Fruit fly (Drosophila melanogaster): Measurements from ENCODE around the gene CG13912.

CG13912 gene

DNA sequence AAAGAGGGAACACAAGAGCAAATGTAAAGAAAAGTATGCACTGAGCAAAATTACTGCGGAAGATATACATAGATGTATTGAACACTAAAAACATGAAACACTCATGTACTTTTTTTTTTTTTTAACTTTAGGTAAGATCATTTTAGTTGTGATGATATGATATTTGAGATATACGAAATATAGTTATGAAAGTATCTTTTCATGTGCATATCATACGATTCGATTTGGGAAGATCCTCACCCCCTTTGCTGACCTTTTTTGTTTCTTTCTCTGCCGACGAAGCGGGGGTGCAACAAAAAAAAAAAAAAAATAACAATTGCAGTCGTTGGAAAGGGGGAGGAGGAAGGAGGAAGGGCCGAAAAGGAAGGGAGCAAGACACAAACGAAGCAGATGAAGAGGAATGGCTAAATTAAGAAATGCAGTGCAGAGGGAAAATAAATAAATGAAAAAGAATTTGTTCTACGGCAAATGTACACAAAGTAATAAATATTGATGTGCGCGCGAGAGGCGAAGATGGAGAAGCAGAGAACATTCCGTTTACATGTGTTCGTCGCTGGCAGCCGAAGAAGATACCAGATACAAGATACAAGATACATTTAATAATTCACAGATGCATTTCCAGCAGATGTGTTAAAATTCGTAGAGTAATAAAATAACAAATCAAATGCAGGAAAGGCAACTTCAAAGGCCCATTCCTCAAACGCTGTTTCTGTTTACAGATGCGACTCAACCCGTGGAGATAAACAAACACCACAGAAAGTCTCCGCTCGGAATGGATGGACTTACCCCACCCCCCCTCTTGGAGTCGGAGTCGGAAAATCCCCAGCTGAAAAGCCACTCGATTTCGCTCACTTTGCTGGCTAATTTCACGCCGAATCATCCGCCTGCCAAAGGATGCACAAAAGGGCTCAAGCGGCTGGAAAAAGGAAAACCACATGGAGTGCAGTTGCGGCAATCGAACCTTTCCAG lies 22.2 kb upstream of the CG13912 start (continued):
- peak; percentile 86 for TF ChIP-seq Eip78C (GFP tag)
- TF ChIP-seq CG6276 (GFP tag; optimal IDR thresholded peaks at IDR 0.05) = no peak
- peak; percentile 43 for TF ChIP-seq CG31627 (GFP tag; optimal IDR thresholded peaks at IDR 0.05)
- no peak for TF ChIP-seq CG6854 (GFP tag; optimal IDR thresholded peaks at IDR 0.05)
- TF ChIP-seq esn (GFP tag; optimal IDR thresholded peaks at IDR 0.05) = peak; percentile 51
- peak; percentile 71 for TF ChIP-seq Eip75B (GFP tag; optimal IDR thresholded peaks at IDR 0.05)
- TF ChIP-seq CG34406 (GFP tag; optimal IDR thresholded peaks at IDR 0.05) = peak; percentile 23
- TF ChIP-seq CG10631 (GFP tag; optimal IDR thresholded peaks at IDR 0.05) = peak; percentile 45
- peak; percentile 70 for TF ChIP-seq fkh (GFP tag; optimal IDR thresholded peaks at IDR 0.05)
- TF ChIP-seq ss (GFP tag; optimal IDR thresholded peaks at IDR 0.05) = peak; percentile 18 to 31
- TF ChIP-seq Blimp-1 (GFP tag; optimal IDR thresholded peaks at IDR 0.05) = no peak
- peak; percentile 13 for TF ChIP-seq net (GFP tag; optimal IDR thresholded peaks at IDR 0.05)
- TF ChIP-seq dsx (GFP tag; optimal IDR thresholded peaks at IDR 0.05; ENCODE audit: poor library complexity, severe bottlenecking) = peak; percentile 75
- TF ChIP-seq CG8119 (GFP tag; IDR thresholded peaks at IDR 0.05) = 0 out of 3 replicates have a peak, but pooled peaks have one; percentile 14
- TF ChIP-seq Sox14 (GFP tag; optimal IDR thresholded peaks at IDR 0.05) = peak; percentile 12
- TF ChIP-seq CG8632 (GFP tag; optimal IDR thresholded peaks at IDR 0.05) = peak; percentile 15
- TF ChIP-seq Hr39 (GFP tag; optimal IDR thresholded peaks at IDR 0.05) = peak; percentile 43
- peak; percentile 23 for TF ChIP-seq Sox102F (GFP tag; optimal IDR thresholded peaks at IDR 0.05)
- TF ChIP-seq lz (GFP tag; optimal IDR thresholded peaks at IDR 0.05) = peak; percentile 25
- 0 out of 3 replicates have a peak, but pooled peaks have one; percentile 13 for TF ChIP-seq eg (GFP tag; IDR thresholded peaks at IDR 0.05)
- TF ChIP-seq fd59A (GFP tag; optimal IDR thresholded peaks at IDR 0.05) = peak; percentile 22
- TF ChIP-seq svp (GFP tag) = peak; percentile 60
- TF ChIP-seq dac (GFP tag; optimal IDR thresholded peaks at IDR 0.05) = no peak
- peak; percentile 45 for TF ChIP-seq topi (GFP tag; optimal IDR thresholded peaks at IDR 0.05)
- no peak for TF ChIP-seq Eip93F (GFP tag; optimal IDR thresholded peaks at IDR 0.05)
- TF ChIP-seq CG10669 (GFP tag; optimal IDR thresholded peaks at IDR 0.05) = peak; percentile 43

DNA sequence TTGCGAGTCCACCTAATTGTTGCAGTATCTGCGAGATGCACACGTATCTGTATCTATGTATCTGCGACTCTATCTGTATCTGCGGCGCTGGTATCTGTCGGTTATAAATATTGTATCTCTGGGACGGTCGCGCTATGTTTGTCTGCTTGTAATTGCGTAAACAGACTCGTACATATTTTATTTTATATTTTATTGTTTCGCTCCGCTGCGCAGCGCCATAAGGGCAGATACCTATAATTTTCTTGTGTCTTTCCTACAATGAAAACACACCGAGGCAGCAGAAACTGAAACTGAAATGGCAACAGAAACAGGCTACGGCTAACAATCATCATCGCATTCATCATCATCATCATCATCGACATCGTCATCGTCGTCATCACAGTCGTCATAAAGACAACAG lies 20.9 kb upstream of the CG13912 start:
- no peak for TF ChIP-seq CG11902 (GFP tag; optimal IDR thresholded peaks at IDR 0.05)
- peak; percentile 48 for TF ChIP-seq Eip78C (GFP tag)
- TF ChIP-seq dsx (GFP tag; optimal IDR thresholded peaks at IDR 0.05; ENCODE audit: poor library complexity, severe bottlenecking) = peak; percentile 64
- TF ChIP-seq lz (GFP tag; optimal IDR thresholded peaks at IDR 0.05) = no peak
- TF ChIP-seq dac (GFP tag; optimal IDR thresholded peaks at IDR 0.05) = no peak
- no peak for TF ChIP-seq Eip75B (GFP tag; optimal IDR thresholded peaks at IDR 0.05)
- TF ChIP-seq fkh (GFP tag; optimal IDR thresholded peaks at IDR 0.05) = peak; percentile 52
- TF ChIP-seq CG8119 (GFP tag; IDR thresholded peaks at IDR 0.05) = no peak
- no peak for TF ChIP-seq esn (GFP tag; optimal IDR thresholded peaks at IDR 0.05)
- no peak for TF ChIP-seq eg (GFP tag; IDR thresholded peaks at IDR 0.05)
- peak; percentile 15 for TF ChIP-seq svp (GFP tag)
- TF ChIP-seq CG34406 (GFP tag; optimal IDR thresholded peaks at IDR 0.05) = no peak

DNA sequence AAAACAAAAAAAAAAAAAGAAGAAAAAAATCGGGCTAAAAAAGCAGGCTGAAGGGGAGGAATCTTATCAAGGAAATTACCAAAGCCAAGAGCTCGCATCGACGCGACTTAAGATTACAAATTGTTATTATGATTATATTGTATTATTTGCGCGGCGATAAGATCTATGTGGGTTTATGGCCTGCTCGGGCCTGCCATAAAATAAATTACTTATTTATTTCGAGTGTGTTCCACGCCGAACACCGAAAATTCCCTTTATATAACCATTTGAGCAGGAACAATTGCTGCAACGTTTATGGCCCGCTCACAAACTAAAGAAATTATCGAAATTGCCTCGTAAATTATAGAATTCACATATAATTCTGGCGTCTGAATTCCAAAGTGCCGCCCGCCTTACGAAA lies 19.8 kb upstream of the CG13912 start:
- TF ChIP-seq CG11902 (GFP tag; optimal IDR thresholded peaks at IDR 0.05) (no peak), Sox15 (GFP tag; optimal IDR thresholded peaks at IDR 0.05) (no peak), CG16779 (tag; optimal IDR thresholded peaks at IDR 0.05) (no peak), CG7368 (GFP tag; optimal IDR thresholded peaks at IDR 0.05) (no peak), CG6792 (GFP tag; optimal IDR thresholded peaks at IDR 0.05) (no peak), Smox (GFP tag; optimal IDR thresholded peaks at IDR 0.05) (no peak), dsx (GFP tag; optimal IDR thresholded peaks at IDR 0.05; ENCODE audit: poor library complexity, severe bottlenecking) (no peak), vri (GFP tag; optimal IDR thresholded peaks at IDR 0.05) (peak; percentile 31), CG6854 (GFP tag; optimal IDR thresholded peaks at IDR 0.05) (no peak), topi (GFP tag; optimal IDR thresholded peaks at IDR 0.05) (no peak), CG4318 (GFP tag; optimal IDR thresholded peaks at IDR 0.05) (no peak), Ets96B (tag; optimal IDR thresholded peaks at IDR 0.05) (no peak), CG8319 (GFP tag; optimal IDR thresholded peaks at IDR 0.05) (no peak), CG6276 (GFP tag; optimal IDR thresholded peaks at IDR 0.05) (no peak), fkh (GFP tag; optimal IDR thresholded peaks at IDR 0.05) (peak; percentile 11), fd85E (GFP tag; optimal IDR thresholded peaks at IDR 0.05) (no peak), OdsH (GFP tag; optimal IDR thresholded peaks at IDR 0.05) (no peak), Sox102F (GFP tag; optimal IDR thresholded peaks at IDR 0.05) (no peak), svp (GFP tag) (peak; percentile 61), Eip78C (GFP tag) (no peak)
